Worm (Caenorhabditis elegans) whole organism, early embryonic: Measurements from ENCODE around the gene Y43F8B.13.

Experiments used
- B0310.2 ChIP-seq: sonication (generic microtip); optimal IDR thresholded peaks from 2 replicates; lab custom pipeline; 2016; ENCODE audit warnings: mild to moderate bottlenecking, missing genetic modification characterization, missing compliant biosample characterization
- F13C5.2 ChIP-seq: sonication (generic microtip); optimal IDR thresholded peaks from 2 replicates; lab custom pipeline; 2017; ENCODE audit warnings: mild to moderate bottlenecking, missing genetic modification characterization, inconsistent platforms, missing compliant biosample characterization
- aly-1 ChIP-seq: sonication (generic microtip); optimal IDR thresholded peaks from 2 replicates; lab custom pipeline; 2016; ENCODE audit warnings: missing genetic modification characterization, missing compliant biosample characterization
- ama-1 ChIP-seq: fragments of 150-350 bp; optimal IDR thresholded peaks from 2 replicates; lab custom pipeline; 2014
- ceh-13 ChIP-seq: fragments of 200-800 bp; sonication (Bioruptor generic); optimal IDR thresholded peaks from 2 replicates; lab custom pipeline; 2018; ENCODE audit warnings: mild to moderate bottlenecking, missing genetic modification characterization, missing compliant biosample characterization
- ceh-36 ChIP-seq: sonication (generic microtip); optimal IDR thresholded peaks from 2 replicates; lab custom pipeline; 2016; ENCODE audit warnings: missing genetic modification characterization, inconsistent platforms, missing compliant biosample characterization
- ets-7 ChIP-seq: sonication (generic microtip); optimal IDR thresholded peaks from 2 replicates; lab custom pipeline; 2016; ENCODE audit warnings: missing genotype, missing genetic modification characterization, missing compliant biosample characterization
- flt-1 ChIP-seq: fragments of 200-800 bp; sonication (Bioruptor generic); IDR thresholded peaks from 2 replicates; pipeline ENCODE4 v1.3.6; 2022; ENCODE audit warnings: missing genetic modification characterization, missing compliant biosample characterization
- hmbx-1 ChIP-seq: sonication (generic microtip); optimal IDR thresholded peaks from 2 replicates; lab custom pipeline; 2016; ENCODE audit warnings: mild to moderate bottlenecking, missing genetic modification characterization, missing compliant biosample characterization
- hmg-4 ChIP-seq: fragments of 200-800 bp; sonication (Bioruptor generic); optimal IDR thresholded peaks from 2 replicates; lab custom pipeline; 2018; ENCODE audit warnings: mild to moderate bottlenecking, missing genetic modification characterization, missing compliant biosample characterization
- hnd-1 ChIP-seq: sonication (generic microtip); optimal IDR thresholded peaks from 2 replicates; lab custom pipeline; 2016; ENCODE audit warnings: missing genetic modification characterization, missing compliant biosample characterization
- pes-1 ChIP-seq: fragments of 200-800 bp; sonication (Bioruptor generic); IDR thresholded peaks from 2 replicates; pipeline ENCODE4 v1.3.6; 2022; ENCODE audit warnings: missing genetic modification reagents, missing genetic modification characterization, missing compliant biosample characterization
- scrt-1 ChIP-seq: fragments of 200-800 bp; sonication (Bioruptor generic); IDR thresholded peaks from 2 replicates; pipeline ENCODE4 v1.3.6; 2022; ENCODE audit warnings: missing genetic modification characterization, missing compliant biosample characterization
- sea-1 ChIP-seq: fragments of 200-800 bp; sonication (Bioruptor generic); conservative IDR thresholded peaks from 2 replicates; pipeline ENCODE4 v1.3.6; 2022; ENCODE audit warnings: missing genetic modification characterization, missing compliant biosample characterization
- tbx-11 ChIP-seq: fragments of 200-800 bp; sonication (Bioruptor generic); IDR thresholded peaks from 2 replicates; pipeline ENCODE4 v1.3.6; 2022; ENCODE audit warnings: missing genetic modification characterization, missing compliant biosample characterization
- tbx-37 ChIP-seq: fragments of 200-800 bp; sonication (Bioruptor generic); conservative IDR thresholded peaks from 2 replicates; pipeline ENCODE4 v1.3.6; 2022; ENCODE audit warnings: missing genetic modification reagents, missing genetic modification characterization, missing compliant biosample characterization
- tra-4 ChIP-seq: sonication (generic microtip); optimal IDR thresholded peaks from 2 replicates; lab custom pipeline; 2017; ENCODE audit warnings: missing genetic modification characterization, missing compliant biosample characterization

Gene Y43F8B.13

ce11 chrV:19473842-19474514 is 18.2 kb downstream of the Y43F8B.13 start, which contains the start of gene Y43F8B.10:
TSS of gene Y43F8B.10 (plus strand) at chrV:19474464.
- no peak for TF ChIP-seq hmg-4 (GFP tag; lab: Kevin White, UChicago)
- TF ChIP-seq tra-4 (tag; lab: Kevin White, UChicago), result no peak
- no peak for TF ChIP-seq pes-1 (GFP tag; lab: Robert Waterston, UW)
- TF ChIP-seq ets-7 (tag; lab: Kevin White, UChicago), result no peak
- no peak for TF ChIP-seq scrt-1 (GFP tag; lab: Robert Waterston, UW)
- no peak for TF ChIP-seq aly-1 (tag; lab: Kevin White, UChicago)
- TF ChIP-seq sea-1 (GFP tag; lab: Robert Waterston, UW), result no peak
- no peak for TF ChIP-seq tbx-37 (GFP tag; lab: Robert Waterston, UW)
- TF ChIP-seq flt-1 (GFP tag; lab: Robert Waterston, UW), result no peak
- no peak for TF ChIP-seq ceh-36
- no peak for TF ChIP-seq ceh-13 (GFP tag; lab: Kevin White, UChicago)

- no peak for TF ChIP-seq hmg-4 (GFP tag; lab: Kevin White, UChicago)
- TF ChIP-seq hnd-1, result no peak
- no peak for TF ChIP-seq tra-4 (tag; lab: Kevin White, UChicago)
- TF ChIP-seq F13C5.2 (tag; lab: Kevin White, UChicago), result no peak
- no peak for TF ChIP-seq ama-1 (lab: Kevin White, UChicago)
- no peak for TF ChIP-seq ceh-36
- TF ChIP-seq pes-1 (GFP tag; lab: Robert Waterston, UW), result no peak
- TF ChIP-seq ceh-13 (GFP tag; lab: Kevin White, UChicago), result no peak
- no peak for TF ChIP-seq aly-1 (tag; lab: Kevin White, UChicago)
- TF ChIP-seq ets-7 (tag; lab: Kevin White, UChicago), result no peak
- TF ChIP-seq B0310.2, result no peak
- TF ChIP-seq hmbx-1, result no peak
- no peak for TF ChIP-seq sea-1 (GFP tag; lab: Robert Waterston, UW)
- no peak for TF ChIP-seq flt-1 (GFP tag; lab: Robert Waterston, UW)
- TF ChIP-seq tbx-37 (GFP tag; lab: Robert Waterston, UW), result no peak
- no peak for TF ChIP-seq tbx-11 (GFP tag; lab: Robert Waterston, UW)
Measured at ce11 chrV:19477302-19477701, 21.6 kb downstream of the Y43F8B.13 start.

- TF ChIP-seq scrt-1 (GFP tag; lab: Robert Waterston, UW) (no peak), hmbx-1 (no peak), tbx-37 (GFP tag; lab: Robert Waterston, UW) (no peak), hnd-1 (no peak), flt-1 (GFP tag; lab: Robert Waterston, UW) (no peak), ama-1 (lab: Kevin White, UChicago) (no peak), ets-7 (tag; lab: Kevin White, UChicago) (no peak), sea-1 (GFP tag; lab: Robert Waterston, UW) (no peak), tra-4 (tag; lab: Kevin White, UChicago) (no peak), pes-1 (GFP tag; lab: Robert Waterston, UW) (no peak), ceh-13 (GFP tag; lab: Kevin White, UChicago) (no peak), B0310.2 (no peak), tbx-11 (GFP tag; lab: Robert Waterston, UW) (no peak), aly-1 (tag; lab: Kevin White, UChicago) (no peak), F13C5.2 (tag; lab: Kevin White, UChicago) (no peak), hmg-4 (GFP tag; lab: Kevin White, UChicago) (no peak), ceh-36 (no peak)
Measured at ce11 chrV:19477852-19478251, 22.1 kb downstream of the Y43F8B.13 start, which contains the start of gene Y43F8B.9. TSS of gene Y43F8B.9 (plus strand) at chrV:19478152.

- TF ChIP-seq ceh-36 (no peak), ets-7 (tag; lab: Kevin White, UChicago) (no peak), tbx-11 (GFP tag; lab: Robert Waterston, UW) (no peak), ama-1 (lab: Kevin White, UChicago) (no peak), flt-1 (GFP tag; lab: Robert Waterston, UW) (no peak), ceh-13 (GFP tag; lab: Kevin White, UChicago) (no peak), sea-1 (GFP tag; lab: Robert Waterston, UW) (no peak), hmbx-1 (no peak), aly-1 (tag; lab: Kevin White, UChicago) (no peak), hmg-4 (GFP tag; lab: Kevin White, UChicago) (no peak), scrt-1 (GFP tag; lab: Robert Waterston, UW) (no peak), B0310.2 (no peak), pes-1 (GFP tag; lab: Robert Waterston, UW) (no peak), hnd-1 (no peak), tra-4 (tag; lab: Kevin White, UChicago) (no peak), F13C5.2 (tag; lab: Kevin White, UChicago) (no peak)
Measured at ce11 chrV:19482535-19482934, 26.8 kb downstream of the Y43F8B.13 start, which contains the start of gene Y43F8B.22. TSS of gene Y43F8B.22 (plus strand) at chrV:19482835.

- no peak for TF ChIP-seq hmg-4 (GFP tag; lab: Kevin White, UChicago)
- TF ChIP-seq sea-1 (GFP tag; lab: Robert Waterston, UW), result no peak
- no peak for TF ChIP-seq ama-1 (lab: Kevin White, UChicago)
- TF ChIP-seq ceh-13 (GFP tag; lab: Kevin White, UChicago), result no peak
- no peak for TF ChIP-seq ets-7 (tag; lab: Kevin White, UChicago)
- TF ChIP-seq tbx-37 (GFP tag; lab: Robert Waterston, UW), result no peak
- no peak for TF ChIP-seq flt-1 (GFP tag; lab: Robert Waterston, UW)
- no peak for TF ChIP-seq scrt-1 (GFP tag; lab: Robert Waterston, UW)
- TF ChIP-seq tbx-11 (GFP tag; lab: Robert Waterston, UW), result no peak
- no peak for TF ChIP-seq hmbx-1
- no peak for TF ChIP-seq aly-1 (tag; lab: Kevin White, UChicago)
- TF ChIP-seq pes-1 (GFP tag; lab: Robert Waterston, UW), result no peak
Measured at ce11 chrV:19484507-19484906, 28.8 kb downstream of the Y43F8B.13 start, which contains the start of gene Y43F8B.17. TSS of gene Y43F8B.17 (plus strand) at chrV:19484721.

ce11 chrV:19485261-19485660 is 29.5 kb downstream of the Y43F8B.13 start, which contains the start of gene Y43F8B.28:
TSS of gene Y43F8B.28 (plus strand) at chrV:19485319.
- no peak for TF ChIP-seq flt-1 (GFP tag; lab: Robert Waterston, UW)
- TF ChIP-seq hmbx-1, result no peak
- no peak for TF ChIP-seq pes-1 (GFP tag; lab: Robert Waterston, UW)
- no peak for TF ChIP-seq scrt-1 (GFP tag; lab: Robert Waterston, UW)
- TF ChIP-seq aly-1 (tag; lab: Kevin White, UChicago), result no peak
- no peak for TF ChIP-seq sea-1 (GFP tag; lab: Robert Waterston, UW)
- no peak for TF ChIP-seq F13C5.2 (tag; lab: Kevin White, UChicago)
- no peak for TF ChIP-seq tbx-11 (GFP tag; lab: Robert Waterston, UW)
- no peak for TF ChIP-seq ama-1 (lab: Kevin White, UChicago)
- TF ChIP-seq hnd-1, result no peak
- no peak for TF ChIP-seq ceh-36
- no peak for TF ChIP-seq hmg-4 (GFP tag; lab: Kevin White, UChicago)
- TF ChIP-seq tra-4 (tag; lab: Kevin White, UChicago), result no peak
